Worm (Caenorhabditis elegans) whole organism, L1 larva: ENCODE measurements around the gene dhrs-4.

ENCODE experiments used
- C04F5.9 ChIP-seq: sonication (generic microtip); optimal IDR thresholded peaks from 2 replicates; lab custom pipeline; 2016; ENCODE audit warnings: missing genetic modification characterization, missing compliant biosample characterization
- ama-1 ChIP-seq: fragments of 150-350 bp; optimal IDR thresholded peaks from 2 replicates; lab custom pipeline; 2014
- ceh-8 ChIP-seq: fragments of 200-800 bp; sonication (Bioruptor generic); optimal IDR thresholded peaks from 2 replicates; lab custom pipeline; 2018; ENCODE audit warnings: mild to moderate bottlenecking, missing genetic modification characterization, moderate library complexity, missing compliant biosample characterization
- ceh-90 ChIP-seq: sonication (generic microtip); optimal IDR thresholded peaks from 2 replicates; lab custom pipeline; 2016; ENCODE audit warnings: missing genetic modification characterization, missing compliant biosample characterization
- ces-1 ChIP-seq: fragments of 150-350 bp; optimal IDR thresholded peaks from 2 replicates; lab custom pipeline; 2014; ENCODE audit warnings: missing biosample characterization, missing genetic modification reagents, missing genetic modification characterization
- dsc-1 ChIP-seq: sonication (generic microtip); optimal IDR thresholded peaks from 2 replicates; lab custom pipeline; 2016; ENCODE audit warnings: mild to moderate bottlenecking, missing genetic modification characterization, missing compliant biosample characterization
- efl-3 ChIP-seq: fragments of 200-800 bp; sonication (Bioruptor generic); optimal IDR thresholded peaks from 2 replicates; lab custom pipeline; 2018; ENCODE audit warnings: mild to moderate bottlenecking, missing genetic modification characterization, missing compliant biosample characterization
- egl-13 ChIP-seq: sonication (generic microtip); optimal IDR thresholded peaks from 2 replicates; lab custom pipeline; 2016; ENCODE audit warnings: missing genotype, missing genetic modification reagents, missing genetic modification characterization, missing compliant biosample characterization
- ets-5 ChIP-seq: fragments of 200-800 bp; sonication (Bioruptor generic); IDR thresholded peaks from 2 replicates; pipeline ENCODE4 v1.3.6; 2022; ENCODE audit warnings: missing genetic modification characterization, missing compliant biosample characterization
- fkh-10 ChIP-seq: sonication (generic microtip); optimal IDR thresholded peaks from 2 replicates; lab custom pipeline; 2017; ENCODE audit warnings: missing biosample characterization, missing genetic modification reagents, missing genetic modification characterization
- grh-1 ChIP-seq: fragments of 200-800 bp; sonication (Bioruptor generic); IDR thresholded peaks from 2 replicates; pipeline ENCODE4 v1.3.6; 2022; ENCODE audit warnings: missing genetic modification reagents, missing genetic modification characterization, missing compliant biosample characterization
- hlh-17 ChIP-seq: fragments of 200-800 bp; sonication (Bioruptor generic); optimal IDR thresholded peaks from 2 replicates; lab custom pipeline; 2018; ENCODE audit warnings: missing genetic modification characterization, mild to moderate bottlenecking, missing compliant biosample characterization, moderate library complexity, borderline replicate concordance
- irx-1 ChIP-seq: sonication (generic microtip); optimal IDR thresholded peaks from 2 replicates; lab custom pipeline; 2016; ENCODE audit warnings: missing genetic modification characterization, missing compliant biosample characterization
- jun-1 ChIP-seq: fragments of 150-350 bp; optimal IDR thresholded peaks from 2 replicates; lab custom pipeline; 2014; ENCODE audit warnings: missing biosample characterization, missing genetic modification reagents, missing genetic modification characterization
- lin-14 ChIP-seq: fragments of 200-800 bp; sonication (Bioruptor generic); optimal IDR thresholded peaks from 2 replicates; lab custom pipeline; 2018; ENCODE audit warnings: mild to moderate bottlenecking, missing genetic modification characterization, moderate library complexity, missing compliant biosample characterization
- lin-15B ChIP-seq: fragments of 150-350 bp; sonication (generic microtip); optimal IDR thresholded peaks from 3 replicates; lab custom pipeline; 2014; ENCODE audit warnings: missing biosample characterization, missing genetic modification characterization
- lir-3 ChIP-seq: sonication (generic microtip); optimal IDR thresholded peaks from 2 replicates; lab custom pipeline; 2016; ENCODE audit warnings: mild to moderate bottlenecking, missing genetic modification characterization, moderate library complexity, missing compliant biosample characterization; ENCODE audit not compliant: poor library complexity
- mdl-1 ChIP-seq, 2 experiments: fragments of 150-350 bp; optimal IDR thresholded peaks; 2 replicates each; lab custom pipeline; 2014 to 2017; ENCODE audit warnings: missing biosample characterization in 2 of 2, missing genetic modification characterization in 2 of 2, inconsistent platforms in 1 of 2
- mef-2 ChIP-seq: fragments of 150-350 bp; optimal IDR thresholded peaks from 2 replicates; lab custom pipeline; 2014; ENCODE audit warnings: missing biosample characterization, missing genetic modification characterization
- mep-1 ChIP-seq: fragments of 150-350 bp; optimal IDR thresholded peaks from 2 replicates; lab custom pipeline; 2014; ENCODE audit warnings: missing biosample characterization, missing genetic modification characterization
- nhr-12 ChIP-seq: sonication (generic microtip); optimal IDR thresholded peaks from 2 replicates; lab custom pipeline; 2017; ENCODE audit warnings: missing biosample characterization, missing genetic modification characterization
- nhr-20 ChIP-seq: sonication (generic microtip); optimal IDR thresholded peaks from 2 replicates; lab custom pipeline; 2016; ENCODE audit warnings: mild to moderate bottlenecking, missing genetic modification characterization, missing compliant biosample characterization
- nhr-28 ChIP-seq: fragments of 150-350 bp; optimal IDR thresholded peaks from 2 replicates; lab custom pipeline; 2014; ENCODE audit warnings: missing biosample characterization, missing genetic modification characterization
- nhr-71 ChIP-seq: sonication (generic microtip); optimal IDR thresholded peaks from 2 replicates; lab custom pipeline; 2016; ENCODE audit warnings: mild to moderate bottlenecking, missing genetic modification characterization, moderate library complexity, missing compliant biosample characterization
- nhr-77 ChIP-seq: fragments of 150-350 bp; optimal IDR thresholded peaks from 2 replicates; lab custom pipeline; 2014; ENCODE audit warnings: missing biosample characterization, missing genetic modification characterization
- nhr-84 ChIP-seq: sonication (generic microtip); optimal IDR thresholded peaks from 2 replicates; lab custom pipeline; 2017; ENCODE audit warnings: missing biosample characterization, missing genetic modification characterization
- nhr-85 ChIP-seq: sonication (generic microtip); peaks from one replicate; lab custom pipeline; 2016; ENCODE audit warnings: missing genetic modification characterization, inconsistent platforms, missing compliant biosample characterization
- nhr-90 ChIP-seq: sonication (generic microtip); optimal IDR thresholded peaks from 2 replicates; lab custom pipeline; 2016; ENCODE audit warnings: mild to moderate bottlenecking, missing genetic modification characterization, missing compliant biosample characterization; ENCODE audit not compliant: poor library complexity
- pag-3 ChIP-seq: sonication (generic microtip); optimal IDR thresholded peaks from 2 replicates; lab custom pipeline; 2017; ENCODE audit warnings: missing genetic modification characterization, mild to moderate bottlenecking, missing compliant biosample characterization, antibody characterized with exemption, borderline replicate concordance; ENCODE audit not compliant: insufficient read depth
- snpc-4 ChIP-seq: fragments of 150-350 bp; optimal IDR thresholded peaks from 2 replicates; lab custom pipeline; 2014; ENCODE audit warnings: missing biosample characterization, missing genetic modification characterization
- snu-23 ChIP-seq: sonication (generic microtip); optimal IDR thresholded peaks from 2 replicates; lab custom pipeline; 2016; ENCODE audit warnings: missing genetic modification characterization, missing compliant biosample characterization
- sox-4 ChIP-seq: sonication (generic microtip); optimal IDR thresholded peaks from 2 replicates; lab custom pipeline; 2016; ENCODE audit warnings: missing genetic modification characterization, missing compliant biosample characterization
- sptf-1 ChIP-seq: fragments of 150-350 bp; optimal IDR thresholded peaks from 2 replicates; lab custom pipeline; 2014; ENCODE audit warnings: missing biosample characterization, missing genetic modification characterization
- sup-37 ChIP-seq: fragments of 200-800 bp; sonication (Bioruptor generic); optimal IDR thresholded peaks from 2 replicates; lab custom pipeline; 2018; ENCODE audit warnings: mild to moderate bottlenecking, missing genetic modification characterization, missing compliant biosample characterization
- tbx-2 ChIP-seq: sonication (generic microtip); optimal IDR thresholded peaks from 2 replicates; lab custom pipeline; 2016; ENCODE audit warnings: missing genetic modification characterization, missing compliant biosample characterization
- unc-130 ChIP-seq: fragments of 150-350 bp; optimal IDR thresholded peaks from 2 replicates; lab custom pipeline; 2017; ENCODE audit warnings: missing biosample characterization, missing genetic modification characterization, inconsistent platforms
- unc-30 ChIP-seq: sonication (generic microtip); optimal IDR thresholded peaks from 2 replicates; lab custom pipeline; 2017; ENCODE audit warnings: missing biosample characterization, missing genetic modification characterization
- unc-62 ChIP-seq: fragments of 150-350 bp; optimal IDR thresholded peaks from 2 replicates; lab custom pipeline; 2014; ENCODE audit warnings: missing biosample characterization, missing genetic modification reagents, missing genetic modification characterization
- unc-86 ChIP-seq: sonication (generic microtip); optimal IDR thresholded peaks from 2 replicates; lab custom pipeline; 2016; ENCODE audit warnings: missing genetic modification characterization, missing compliant biosample characterization
- unc-98 ChIP-seq: fragments of 200-800 bp; sonication (Bioruptor generic); IDR thresholded peaks from 2 replicates; pipeline ENCODE4 v1.3.6; 2022; ENCODE audit warnings: missing genetic modification characterization, missing compliant biosample characterization
- zag-1 ChIP-seq: fragments of 150-350 bp; optimal IDR thresholded peaks from 2 replicates; lab custom pipeline; 2014; ENCODE audit warnings: missing biosample characterization, missing genetic modification characterization
- zip-4 ChIP-seq: fragments of 200-800 bp; sonication (Bioruptor generic); optimal IDR thresholded peaks from 2 replicates; lab custom pipeline; 2018; ENCODE audit warnings: mild to moderate bottlenecking, missing genetic modification characterization, moderate library complexity, missing compliant biosample characterization
- ztf-4 ChIP-seq: fragments of 150-350 bp; optimal IDR thresholded peaks from 2 replicates; lab custom pipeline; 2014; ENCODE audit warnings: missing biosample characterization, missing genetic modification characterization

Gene dhrs-4

ce11 chrV:12943399-12943798 is 21.0 kb downstream of the dhrs-4 start (continued):
- TF ChIP-seq lir-3 (no peak), lin-15B (tag; lab: Kevin White, UChicago) (no peak), sup-37 (GFP tag; lab: Kevin White, UChicago) (no peak)

- TF ChIP-seq nhr-20 (tag; lab: Kevin White, UChicago), result no peak
These were observed 21.8 kb downstream of the dhrs-4 start, which contains the start of gene T16G1.3 for ce11 chrV:12944229-12944628. TSS of gene T16G1.3 (minus strand) at chrV:12944329.

- TF ChIP-seq nhr-28 (tag; lab: Kevin White, UChicago) (no peak), nhr-85 (tag; lab: Kevin White, UChicago) (peak; percentile 62), ceh-90 (tag; lab: Kevin White, UChicago) (no peak), ama-1 (lab: Kevin White, UChicago) (no peak), dsc-1 (tag; lab: Kevin White, UChicago) (no peak)
These were observed 22.4 kb downstream of the dhrs-4 start, which contains the start of gene grl-2 for ce11 chrV:12944775-12945174. TSS of gene grl-2 (plus strand) at chrV:12945075.

- no peak for TF ChIP-seq ama-1 (lab: Kevin White, UChicago)
- no peak for TF ChIP-seq nhr-77 (tag; lab: Kevin White, UChicago)
- no peak for TF ChIP-seq hlh-17 (GFP tag; lab: Kevin White, UChicago)
- TF ChIP-seq egl-13 (tag; lab: Kevin White, UChicago), result no peak
- TF ChIP-seq efl-3, result no peak
- TF ChIP-seq zip-4, result no peak
These were observed 27.2 kb downstream of the dhrs-4 start, which contains the start of gene T16G1.13 for ce11 chrV:12949607-12950006. TSS of gene T16G1.13 (plus strand) at chrV:12949907.

ce11 chrV:12950812-12951528 is 28.6 kb downstream of the dhrs-4 start, which contains the start of the genes T16G1.9 and T16G1.18:
TSS of gene T16G1.9 (minus strand) at chrV:12950862.
TSS of gene T16G1.18 (plus strand) at chrV:12951304.
- TF ChIP-seq mef-2 (tag; lab: Kevin White, UChicago), result no peak
- TF ChIP-seq snpc-4 (tag; lab: Kevin White, UChicago), result no peak
- TF ChIP-seq lin-15B (tag; lab: Kevin White, UChicago), result peak; percentile 12
- TF ChIP-seq nhr-85 (tag; lab: Kevin White, UChicago), result no peak
- no peak for TF ChIP-seq fkh-10 (GFP tag; lab: Kevin White, UChicago)
- TF ChIP-seq ztf-4 (tag; lab: Kevin White, UChicago), result no peak
- TF ChIP-seq nhr-90, result no peak
- TF ChIP-seq sptf-1 (tag; lab: Kevin White, UChicago), result no peak
- no peak for TF ChIP-seq nhr-12 (tag; lab: Kevin White, UChicago)
- no peak for TF ChIP-seq mdl-1 (tag; optimal IDR thresholded peaks at IDR 0.05; lab: Kevin White, UChicago)
- TF ChIP-seq mep-1, result peak; percentile 43
- no peak for TF ChIP-seq unc-62 (GFP tag; lab: Kevin White, UChicago)
- peak; percentile 56 for TF ChIP-seq snu-23
- no peak for TF ChIP-seq nhr-84 (tag; lab: Kevin White, UChicago)
- TF ChIP-seq nhr-20 (tag; lab: Kevin White, UChicago), result peak; percentile 25
- no peak for TF ChIP-seq pag-3 (tag; lab: Kevin White, UChicago)
- no peak for TF ChIP-seq irx-1 (tag; lab: Kevin White, UChicago)
- TF ChIP-seq sox-4 (tag; lab: Kevin White, UChicago), result no peak
- TF ChIP-seq unc-98, result no peak
- no peak for TF ChIP-seq grh-1 (GFP tag; lab: Robert Waterston, UW)
- TF ChIP-seq C04F5.9 (tag; lab: Kevin White, UChicago), result no peak
- no peak for TF ChIP-seq ama-1 (lab: Kevin White, UChicago)
- peak; percentile 77 for TF ChIP-seq lin-14 (GFP tag; lab: Kevin White, UChicago)
- no peak for TF ChIP-seq egl-13 (tag; lab: Kevin White, UChicago)
- peak; percentile 14 for TF ChIP-seq tbx-2 (tag; lab: Kevin White, UChicago)
- no peak for TF ChIP-seq unc-130
- no peak for TF ChIP-seq ceh-90 (tag; lab: Kevin White, UChicago)
- TF ChIP-seq dsc-1 (tag; lab: Kevin White, UChicago), result no peak
- TF ChIP-seq nhr-71 (tag; lab: Kevin White, UChicago), result peak; percentile 49
- TF ChIP-seq ces-1 (GFP tag; lab: Kevin White, UChicago), result no peak
- TF ChIP-seq unc-86, result no peak
- TF ChIP-seq hlh-17 (GFP tag; lab: Kevin White, UChicago), result no peak
- no peak for TF ChIP-seq zag-1 (tag; lab: Kevin White, UChicago)
- no peak for TF ChIP-seq ceh-8 (GFP tag; lab: Kevin White, UChicago)
- TF ChIP-seq jun-1, result no peak
- no peak for TF ChIP-seq ets-5 (GFP tag; lab: Robert Waterston, UW)
- no peak for TF ChIP-seq unc-30 (tag; lab: Kevin White, UChicago)
